Worm (Caenorhabditis elegans): ENCODE data around the gene gei-8.
A peak's percentile ranks its signal among the peaks of the same experiment; 100 is the strongest.

gei-8 gene

ce11 chrIII:8121132-8121531, at the start of gene gei-8:
Gene gei-8 (minus strand): TSS chrIII:8121232.
- TF ChIP-seq unc-55 (GFP tag; optimal IDR thresholded peaks at IDR 0.05) (no peak), ahr-1 (tag; optimal IDR thresholded peaks at IDR 0.05) (no peak), lim-6 (tag; optimal IDR thresholded peaks at IDR 0.05) (no peak), che-1 (tag; optimal IDR thresholded peaks at IDR 0.05) (no peak), K02D7.2 (tag; optimal IDR thresholded peaks at IDR 0.05) (no peak), ztf-16 (tag; optimal IDR thresholded peaks at IDR 0.05) (no peak)

- TF ChIP-seq ceh-2 (tag; optimal IDR thresholded peaks at IDR 0.05) (no peak), ceh-24 (tag; optimal IDR thresholded peaks at IDR 0.05) (no peak), pat-9 (tag; optimal IDR thresholded peaks at IDR 0.05) (no peak), K02D7.2 (tag; optimal IDR thresholded peaks at IDR 0.05) (no peak), che-1 (tag; optimal IDR thresholded peaks at IDR 0.05) (no peak), nhr-232 (tag; optimal IDR thresholded peaks at IDR 0.05) (no peak), pha-4 (tag; optimal IDR thresholded peaks at IDR 0.05) (no peak), hlh-6 (tag; optimal IDR thresholded peaks at IDR 0.05) (no peak), hlh-15 (tag; optimal IDR thresholded peaks at IDR 0.05) (no peak)
Observed at ce11 chrIII:8164771-8165170, 43.7 kb upstream of the gei-8 start.

ce11 chrIII:8163788-8164423, 42.9 kb upstream of the gei-8 start, which contains the start of gene prp-8:
Gene prp-8 (plus strand): TSS chrIII:8164373.
- peak; percentile 85 for TF ChIP-seq ceh-34 (tag; optimal IDR thresholded peaks at IDR 0.05)
- TF ChIP-seq lin-11 (tag; optimal IDR thresholded peaks at IDR 0.05) = no peak
- peak; percentile 9 for TF ChIP-seq pha-2 (tag; optimal IDR thresholded peaks at IDR 0.05)
- TF ChIP-seq hlh-6 (tag; optimal IDR thresholded peaks at IDR 0.05) = no peak
- peak; percentile 83 for TF ChIP-seq ceh-48 (tag; optimal IDR thresholded peaks at IDR 0.05)
- TF ChIP-seq ceh-30 (tag; optimal IDR thresholded peaks at IDR 0.05) = no peak
- TF ChIP-seq ref-2 (tag; optimal IDR thresholded peaks at IDR 0.05) = peak; percentile 65
- peak; percentile 71 for TF ChIP-seq tbx-2 (tag; optimal IDR thresholded peaks at IDR 0.05)
- TF ChIP-seq dve-1 (tag; optimal IDR thresholded peaks at IDR 0.05) = peak; percentile 65
- TF ChIP-seq pag-3 (tag; optimal IDR thresholded peaks at IDR 0.05; ENCODE audit: borderline replicate concordance) = no peak
- peak; percentile 9 for TF ChIP-seq F13H6.1 (tag; optimal IDR thresholded peaks at IDR 0.05)
- peak; percentile 93 for TF ChIP-seq nfya-1 (tag; optimal IDR thresholded peaks at IDR 0.05)
- peak; percentile 6 for TF ChIP-seq ceh-2 (tag; optimal IDR thresholded peaks at IDR 0.05)
- TF ChIP-seq madf-2 (tag; optimal IDR thresholded peaks at IDR 0.05) = peak; percentile 46
- peak; percentile 16 for TF ChIP-seq syd-9 (tag; optimal IDR thresholded peaks at IDR 0.05)
- peak; percentile 13 for TF ChIP-seq sdc-2 (tag; optimal IDR thresholded peaks at IDR 0.05)
- TF ChIP-seq unc-42 (tag; optimal IDR thresholded peaks at IDR 0.05) = peak; percentile 78
- peak; percentile 80 for TF ChIP-seq ceh-31 (tag; optimal IDR thresholded peaks at IDR 0.05)
- TF ChIP-seq rnt-1 (tag; optimal IDR thresholded peaks at IDR 0.05) = peak; percentile 19
- peak; percentile 11 for TF ChIP-seq ets-4 (tag; optimal IDR thresholded peaks at IDR 0.05)
- peak; percentile 18 for TF ChIP-seq ceh-19 (GFP tag; optimal IDR thresholded peaks at IDR 0.05)
- no peak for TF ChIP-seq ceh-14 (tag; optimal IDR thresholded peaks at IDR 0.05)
- peak; percentile 84 for TF ChIP-seq ceh-18 (tag; optimal IDR thresholded peaks at IDR 0.05)
- peak; percentile 64 for TF ChIP-seq pros-1 (tag; optimal IDR thresholded peaks at IDR 0.05)
- peak; percentile 4 for TF ChIP-seq C08G9.2 (tag; optimal IDR thresholded peaks at IDR 0.05)
- TF ChIP-seq mec-3 (tag; optimal IDR thresholded peaks at IDR 0.05; ENCODE audit: borderline replicate concordance) = no peak
- no peak for TF ChIP-seq hlh-15 (tag; optimal IDR thresholded peaks at IDR 0.05)
- TF ChIP-seq unc-55 (GFP tag; optimal IDR thresholded peaks at IDR 0.05) = peak; percentile 68
- peak; percentile 2 for TF ChIP-seq Y22D7AL.16 (tag; optimal IDR thresholded peaks at IDR 0.05)
- TF ChIP-seq hlh-30 (tag; optimal IDR thresholded peaks at IDR 0.05; ENCODE audit: insufficient read depth) = peak; percentile 77

All from whole organism, late embryonic.